Worm (Caenorhabditis elegans) whole organism, late embryonic: Measurements from ENCODE around the gene brf-1.

ENCODE experiments used
- F13H6.1 ChIP-seq: sonication (generic microtip); optimal IDR thresholded peaks from 2 replicates; lab custom pipeline; 2016; ENCODE audit warnings: missing genetic modification characterization, missing compliant biosample characterization
- K09A11.1 ChIP-seq: sonication (generic microtip); optimal IDR thresholded peaks from 2 replicates; lab custom pipeline; 2017; ENCODE audit warnings: antibody characterized with exemption, mild to moderate bottlenecking, missing genetic modification characterization, missing compliant biosample characterization; ENCODE audit not compliant: insufficient read depth
- ceh-19 ChIP-seq: fragments of 200-800 bp; sonication (Bioruptor generic); optimal IDR thresholded peaks from 2 replicates; lab custom pipeline; 2018; ENCODE audit warnings: mild to moderate bottlenecking, missing genetic modification characterization, missing compliant biosample characterization
- ceh-2 ChIP-seq: sonication (generic microtip); optimal IDR thresholded peaks from 2 replicates; lab custom pipeline; 2016; ENCODE audit warnings: missing genotype, missing genetic modification characterization, missing compliant biosample characterization
- ceh-48 ChIP-seq: sonication (generic microtip); optimal IDR thresholded peaks from 2 replicates; lab custom pipeline; 2016; ENCODE audit warnings: missing genetic modification characterization, inconsistent platforms, missing compliant biosample characterization
- ets-4 ChIP-seq: sonication (generic microtip); optimal IDR thresholded peaks from 2 replicates; lab custom pipeline; 2016; ENCODE audit warnings: missing genetic modification characterization, missing compliant biosample characterization
- fkh-10 ChIP-seq: fragments of 150-350 bp; optimal IDR thresholded peaks from 2 replicates; lab custom pipeline; 2014; ENCODE audit warnings: missing biosample characterization, missing genetic modification reagents, missing genetic modification characterization
- lim-6 ChIP-seq: sonication (generic microtip); optimal IDR thresholded peaks from 2 replicates; lab custom pipeline; 2016; ENCODE audit warnings: missing genetic modification characterization, missing compliant biosample characterization
- nfya-1 ChIP-seq: sonication (generic microtip); optimal IDR thresholded peaks from 2 replicates; lab custom pipeline; 2017; ENCODE audit warnings: missing genetic modification characterization, mild to moderate bottlenecking, missing compliant biosample characterization, antibody characterized with exemption, moderate library complexity
- pqm-1 ChIP-seq: sonication (generic microtip); optimal IDR thresholded peaks from 2 replicates; lab custom pipeline; 2016; ENCODE audit warnings: missing genetic modification characterization, missing compliant biosample characterization
- unc-86 ChIP-seq: sonication (generic microtip); optimal IDR thresholded peaks from 2 replicates; lab custom pipeline; 2016; ENCODE audit warnings: missing genetic modification characterization, missing compliant biosample characterization
- ztf-16 ChIP-seq: sonication (generic microtip); optimal IDR thresholded peaks from 2 replicates; lab custom pipeline; 2017; ENCODE audit warnings: missing genetic modification characterization, missing compliant biosample characterization

Gene brf-1

DNA sequence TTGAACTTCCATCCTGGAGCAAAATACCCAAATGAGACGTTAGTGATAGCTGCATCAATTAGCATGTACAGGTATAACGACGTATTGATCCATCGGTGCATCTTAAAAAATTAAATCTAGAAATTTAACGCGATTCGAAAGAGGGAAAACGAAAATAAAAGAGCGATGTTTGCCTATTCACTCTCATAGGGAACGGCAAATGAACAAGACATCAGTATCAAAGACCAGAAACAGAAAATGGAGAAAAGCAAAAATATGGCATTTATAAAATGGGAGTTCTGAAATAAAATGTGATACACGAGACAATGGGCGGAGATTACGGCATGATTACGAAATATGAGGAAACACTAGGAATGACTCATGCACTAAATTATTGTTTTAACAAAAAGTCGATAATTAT, 50.7 kb downstream of the brf-1 start, which contains the start of gene haf-2:
Gene haf-2, minus strand, starts transcription at position 101 of the 400 bp plus-strand sequence.
- TF ChIP-seq K09A11.1 (no peak), nfya-1 (tag; lab: Kevin White, UChicago) (no peak), unc-86 (no peak), F13H6.1 (tag; lab: Kevin White, UChicago) (no peak)

DNA sequence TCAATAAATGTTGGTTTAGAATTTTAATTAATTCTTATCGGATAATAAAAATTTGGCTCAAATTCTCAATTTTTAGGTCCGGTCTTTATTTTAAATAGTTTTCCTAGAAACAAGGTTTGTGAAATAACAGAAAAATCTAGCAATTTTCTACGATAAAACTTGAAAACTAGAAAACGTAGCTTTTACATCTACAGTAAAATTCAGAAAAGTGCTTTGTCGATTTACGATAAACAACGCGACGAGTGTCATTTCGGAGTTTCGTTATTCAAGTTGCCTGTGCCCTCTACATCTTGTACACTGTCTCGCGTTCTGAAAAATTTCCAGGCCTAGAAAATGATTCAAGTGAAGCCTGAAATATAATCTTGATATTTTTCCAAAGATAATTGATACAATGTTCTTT, 51.1 kb downstream of the brf-1 start:
- TF ChIP-seq ztf-16 (no peak), ceh-2 (tag; lab: Kevin White, UChicago) (no peak), pqm-1 (tag; lab: Kevin White, UChicago) (no peak)

DNA sequence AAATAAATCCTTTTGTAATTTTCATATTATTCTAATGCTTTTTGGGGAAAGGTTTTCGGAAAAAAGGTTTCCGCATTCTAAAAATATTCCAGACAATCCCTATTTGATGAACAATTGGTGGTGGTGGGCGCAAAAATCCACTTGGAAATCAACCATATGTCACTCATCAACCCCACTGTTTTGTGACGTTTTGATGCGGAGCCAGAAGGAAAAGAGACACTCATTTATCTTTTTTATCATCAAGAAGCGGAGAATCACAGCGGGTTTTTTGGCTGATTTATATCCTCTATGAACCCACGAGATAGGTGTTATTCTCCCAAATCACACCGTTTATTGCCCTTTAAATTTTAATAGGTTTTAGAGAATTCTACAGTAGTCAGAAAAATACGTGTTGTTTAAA, 51.5 kb downstream of the brf-1 start:
- TF ChIP-seq ceh-48 (tag; lab: Kevin White, UChicago) (no peak), fkh-10 (GFP tag; lab: Kevin White, UChicago) (no peak), ceh-19 (GFP tag; lab: Kevin White, UChicago) (no peak), ets-4 (no peak), lim-6 (no peak), ceh-2 (tag; lab: Kevin White, UChicago) (no peak)
